Fruit fly (Drosophila melanogaster): ENCODE results near the gene boss.

The boss gene

dm6 chr3R:25997068-25997714 lies 35.4 kb downstream of the boss start:
- TF ChIP-seq CG5245 (GFP tag; optimal IDR thresholded peaks at IDR 0.05) (peak; percentile 64), croc (GFP tag; conservative IDR thresholded peaks at IDR 0.05) (peak; percentile 90), crol (GFP tag; IDR thresholded peaks at IDR 0.05) (no peak), CG8359 (GFP tag; optimal IDR thresholded peaks at IDR 0.05; ENCODE audit: borderline replicate concordance) (peak; percentile 82), CG12299 (tag; optimal IDR thresholded peaks at IDR 0.05) (peak; percentile 6), repo (GFP tag; optimal IDR thresholded peaks at IDR 0.05) (no peak), CG10654 (GFP tag; optimal IDR thresholded peaks at IDR 0.05) (peak; percentile 55), ash1 (GFP tag; optimal IDR thresholded peaks at IDR 0.05) (no peak), ab (GFP tag; optimal IDR thresholded peaks at IDR 0.05) (no peak), CG10565 (GFP tag; optimal IDR thresholded peaks at IDR 0.05) (peak; percentile 30), ranshi (GFP tag; IDR thresholded peaks at IDR 0.05) (no peak; the same call in 1 of the 2 replicates), ewg (GFP tag; optimal IDR thresholded peaks at IDR 0.05) (peak; percentile 71), pita (GFP tag; optimal IDR thresholded peaks at IDR 0.05) (no peak), grn (GFP tag; optimal IDR thresholded peaks at IDR 0.05) (no peak), Stat92E (GFP tag; optimal IDR thresholded peaks at IDR 0.05) (peak in 1 of 3 experiments; percentile 60), Sox100B (GFP tag; optimal IDR thresholded peaks at IDR 0.05) (peak; percentile 89), dmrt99B (tag; optimal IDR thresholded peaks at IDR 0.05) (peak; percentile 84), tin (GFP tag; optimal IDR thresholded peaks at IDR 0.05) (peak; percentile 81), CG33557 (GFP tag; optimal IDR thresholded peaks at IDR 0.05) (peak; percentile 98), CG7745 (tag; optimal IDR thresholded peaks at IDR 0.05) (peak; percentile 79), CG13424 (tag; optimal IDR thresholded peaks at IDR 0.05) (peak; percentile 89), tll (GFP tag; optimal IDR thresholded peaks at IDR 0.05) (peak in 1 of 2 experiments; percentile 31), Dp (GFP tag; optimal IDR thresholded peaks at IDR 0.05) (no peak), stwl (tag; optimal IDR thresholded peaks at IDR 0.05) (no peak), CG6765 (GFP tag; optimal IDR thresholded peaks at IDR 0.05) (no peak), org-1 (GFP tag; optimal IDR thresholded peaks at IDR 0.05) (peak; percentile 51), vfl (GFP tag; optimal IDR thresholded peaks at IDR 0.05) (no peak), Hsf (GFP tag; optimal IDR thresholded peaks at IDR 0.05) (peak; percentile 33), Lpt (GFP tag; optimal IDR thresholded peaks at IDR 0.05) (no peak), twi (tag; optimal IDR thresholded peaks at IDR 0.05) (peak; percentile 86), CG31388 (GFP tag; optimal IDR thresholded peaks at IDR 0.05) (no peak), CG12942 (GFP tag; optimal IDR thresholded peaks at IDR 0.05) (peak; percentile 52), CoRest (tag; optimal IDR thresholded peaks at IDR 0.05) (peak; percentile 92), CG18262 (tag; optimal IDR thresholded peaks at IDR 0.05) (peak; percentile 98), al (GFP tag; IDR thresholded peaks at IDR 0.05) (no peak), sqz (GFP tag; optimal IDR thresholded peaks at IDR 0.05) (peak; percentile 86), esg (GFP tag; conservative IDR thresholded peaks at IDR 0.05) (peak; percentile 30; the same call in 1 of the 2 replicates), klu (GFP tag; IDR thresholded peaks at IDR 0.05) (no peak; the same call in 1 of the 2 replicates), tap (tag; optimal IDR thresholded peaks at IDR 0.05) (peak; percentile 65), danr (GFP tag; IDR thresholded peaks at IDR 0.05) (peak; percentile 39; the same call in 1 of the 2 replicates), cwo (GFP tag; optimal IDR thresholded peaks at IDR 0.05) (no peak), Max (GFP tag; optimal IDR thresholded peaks at IDR 0.05) (peak; percentile 73), CG7963 (GFP tag; IDR thresholded peaks at IDR 0.05; ENCODE audit: partially characterized antibody) (0 out of 3 replicates have a peak, but pooled peaks have one; percentile 22), CG18764 (GFP tag; optimal IDR thresholded peaks at IDR 0.05) (peak; percentile 54), oc (tag; optimal IDR thresholded peaks at IDR 0.05) (peak; percentile 84), CG7839 (tag; optimal IDR thresholded peaks at IDR 0.05) (peak; percentile 87), nau (GFP tag; optimal IDR thresholded peaks at IDR 0.05) (no peak), CG33213 (GFP tag; optimal IDR thresholded peaks at IDR 0.05) (no peak), Chrac-16 (GFP tag; optimal IDR thresholded peaks at IDR 0.05) (peak; percentile 80)
